Fruit fly (Drosophila melanogaster) whole organism, embryonic: ENCODE results near the gene Inx7.

Experiments
- Antp ChIP-seq: fragments of 200-800 bp; sonication (Bioruptor generic); optimal IDR thresholded peaks from 3 replicates; lab custom pipeline; 2016; ENCODE audit warnings: missing biosample characterization, missing genetic modification characterization
- B-H2 ChIP-seq: fragments of 200-800 bp; sonication (Bioruptor generic); optimal IDR thresholded peaks from 2 replicates; lab custom pipeline; 2018; ENCODE audit warnings: missing biosample characterization, mild to moderate bottlenecking, missing genetic modification characterization
- CG1024 ChIP-seq: fragments of 200-800 bp; sonication (Bioruptor generic); IDR thresholded peaks from 2 replicates; pipeline ENCODE4 v1.3.6; 2022; ENCODE audit warnings: missing biosample characterization, missing genetic modification characterization
- CG11695 ChIP-seq: fragments of 200-800 bp; sonication (Bioruptor generic); IDR thresholded peaks from 3 replicates; pipeline ENCODE4 v1.3.6; 2022; ENCODE audit warnings: missing biosample characterization, missing genetic modification characterization
- CG12071 ChIP-seq: fragments of 200-800 bp; sonication (Bioruptor generic); optimal IDR thresholded peaks from 3 replicates; lab custom pipeline; 2018; ENCODE audit warnings: missing biosample characterization, mild to moderate bottlenecking, missing genetic modification characterization
- CG13624 ChIP-seq: fragments of 200-800 bp; sonication (Bioruptor generic); optimal IDR thresholded peaks from 2 replicates; lab custom pipeline; 2016; ENCODE audit warnings: missing biosample characterization, missing genetic modification characterization
- CG16863 ChIP-seq: fragments of 200-800 bp; sonication (Bioruptor generic); optimal IDR thresholded peaks from 3 replicates; lab custom pipeline; 2016; ENCODE audit warnings: missing biosample characterization, missing genetic modification characterization
- CG17186 ChIP-seq: fragments of 200-800 bp; sonication (Bioruptor generic); optimal IDR thresholded peaks from 3 replicates; lab custom pipeline; 2017; ENCODE audit warnings: missing biosample characterization, missing genetic modification reagents, missing genetic modification characterization
- CG18619 ChIP-seq: fragments of 200-800 bp; sonication (Bioruptor generic); optimal IDR thresholded peaks from 3 replicates; lab custom pipeline; 2017; ENCODE audit warnings: missing biosample characterization, mild to moderate bottlenecking, missing genetic modification characterization
- CG18764 ChIP-seq: fragments of 200-800 bp; sonication (Bioruptor generic); optimal IDR thresholded peaks from 3 replicates; lab custom pipeline; 2016; ENCODE audit warnings: missing biosample characterization, missing genetic modification characterization
- CG2199 ChIP-seq: fragments of 200-800 bp; sonication (Bioruptor generic); IDR thresholded peaks from 3 replicates; pipeline ENCODE4 v1.3.6; 2022; ENCODE audit warnings: missing biosample characterization, missing genetic modification characterization
- CG2712 ChIP-seq: fragments of 200-800 bp; optimal IDR thresholded peaks from 3 replicates; lab custom pipeline; 2019; ENCODE audit warnings: missing biosample characterization, mild to moderate bottlenecking, missing genetic modification characterization, moderate library complexity
- CG3065 ChIP-seq: fragments of 200-800 bp; sonication (Bioruptor generic); optimal IDR thresholded peaks from 2 replicates; lab custom pipeline; 2016; ENCODE audit warnings: missing biosample characterization, missing genetic modification characterization
- CG31388 ChIP-seq: fragments of 200-800 bp; sonication (Bioruptor generic); optimal IDR thresholded peaks from 2 replicates; lab custom pipeline; 2016; ENCODE audit warnings: missing biosample characterization, missing genetic modification characterization
- CG32772 ChIP-seq: fragments of 200-800 bp; sonication (Bioruptor generic); IDR thresholded peaks from 2 replicates; pipeline ENCODE4 v1.3.6; 2022; ENCODE audit warnings: missing biosample characterization, missing genetic modification characterization
- CG34224 ChIP-seq: fragments of 200-800 bp; sonication (Bioruptor generic); IDR thresholded peaks from 3 replicates; pipeline ENCODE4 v1.3.6; 2022; ENCODE audit warnings: missing biosample characterization, missing genetic modification characterization; ENCODE audit not compliant: partially characterized antibody
- CG34376 ChIP-seq: fragments of 200-800 bp; sonication (Bioruptor generic); optimal IDR thresholded peaks from 2 replicates; lab custom pipeline; 2018; ENCODE audit warnings: missing biosample characterization, mild to moderate bottlenecking, missing genetic modification characterization
- CG8944 ChIP-seq: fragments of 200-800 bp; sonication (Bioruptor generic); optimal IDR thresholded peaks from 3 replicates; lab custom pipeline; 2016; ENCODE audit warnings: missing biosample characterization, missing genetic modification characterization
- CG9727 ChIP-seq: fragments of 200-800 bp; sonication (Bioruptor generic); optimal IDR thresholded peaks from 3 replicates; lab custom pipeline; 2017; ENCODE audit warnings: missing biosample characterization, mild to moderate bottlenecking, missing genetic modification characterization
- CG9817 ChIP-seq: fragments of 200-800 bp; sonication (Bioruptor generic); optimal IDR thresholded peaks from 2 replicates; lab custom pipeline; 2018; ENCODE audit warnings: missing biosample characterization, mild to moderate bottlenecking, missing genetic modification characterization, moderate library complexity
- CoRest ChIP-seq: fragments of 200-800 bp; sonication (Bioruptor generic); optimal IDR thresholded peaks from 3 replicates; lab custom pipeline; 2018; ENCODE audit warnings: missing biosample characterization, mild to moderate bottlenecking, missing genetic modification characterization, moderate library complexity
- E2f1 ChIP-seq: fragments of 200-800 bp; sonication (Bioruptor generic); IDR thresholded peaks from 2 replicates; pipeline ENCODE4 v1.3.6; 2022; ENCODE audit warnings: missing biosample characterization, missing genetic modification characterization
- H2.0 ChIP-seq: fragments of 200-800 bp; sonication (Bioruptor generic); IDR thresholded peaks from 2 replicates; pipeline ENCODE4 v1.3.6; 2022; ENCODE audit warnings: missing biosample characterization, missing genetic modification characterization
- Hand ChIP-seq: fragments of 200-800 bp; sonication (Bioruptor generic); optimal IDR thresholded peaks from 2 replicates; lab custom pipeline; 2017; ENCODE audit warnings: mild to moderate bottlenecking, missing biosample characterization, missing genetic modification reagents, missing genetic modification characterization
- Hr39 ChIP-seq: fragments of >200 bp; optimal IDR thresholded peaks from 2 replicates; lab custom pipeline; 2017
- NFAT ChIP-seq: fragments of 200-800 bp; sonication (Bioruptor generic); IDR thresholded peaks from 2 replicates; pipeline ENCODE4 v1.3.6; 2022; ENCODE audit warnings: missing biosample characterization, missing genetic modification characterization
- Oaz ChIP-seq: fragments of 200-800 bp; sonication (Bioruptor generic); IDR thresholded peaks from 2 replicates; pipeline ENCODE4 v1.3.6; 2022; ENCODE audit warnings: missing biosample characterization, missing genetic modification characterization
- Tbp ChIP-seq: fragments of >200 bp; optimal IDR thresholded peaks from 2 replicates; lab custom pipeline; 2018; ENCODE audit warnings: missing biosample characterization, missing genetic modification characterization
- Trl ChIP-seq, 3 experiments: fragments of >200 bp in 2 of 3; fragments of 200-800 bp in 1 of 3; sonication (Bioruptor generic) in 1 of 3; optimal IDR thresholded peaks; 2 replicates in 1 of 3; 3 replicates in 2 of 3; lab custom pipeline; 2016 to 2017; ENCODE audit warnings: missing biosample characterization in 1 of 3, missing genetic modification characterization in 1 of 3
- YL-1 ChIP-seq: fragments of 200-800 bp; sonication (Bioruptor generic); optimal IDR thresholded peaks from 3 replicates; lab custom pipeline; 2017; ENCODE audit warnings: missing biosample characterization, mild to moderate bottlenecking, missing genetic modification characterization
- ab ChIP-seq: fragments of 200-800 bp; sonication (Bioruptor generic); optimal IDR thresholded peaks from 2 replicates; lab custom pipeline; 2016; ENCODE audit warnings: missing biosample characterization, missing genetic modification characterization
- bbx ChIP-seq: fragments of 200-800 bp; sonication (Bioruptor generic); IDR thresholded peaks from 2 replicates; pipeline ENCODE4 v1.3.6; 2022; ENCODE audit warnings: missing biosample characterization, missing genetic modification characterization; ENCODE audit not compliant: partially characterized antibody
- bsh ChIP-seq, 2 experiments: fragments of 200-800 bp; sonication (Bioruptor generic); optimal IDR thresholded peaks; 2 replicates each; lab custom pipeline; 2017 to 2018; ENCODE audit warnings: mild to moderate bottlenecking in 2 of 2, missing biosample characterization in 2 of 2, missing genetic modification characterization in 2 of 2, moderate library complexity in 1 of 2
- caup ChIP-seq: fragments of 200-800 bp; sonication (Bioruptor generic); optimal IDR thresholded peaks from 3 replicates; lab custom pipeline; 2017; ENCODE audit warnings: missing biosample characterization, mild to moderate bottlenecking, missing genetic modification characterization, moderate library complexity; ENCODE audit not compliant: severe bottlenecking
- corto ChIP-seq: fragments of 200-800 bp; sonication (Bioruptor generic); optimal IDR thresholded peaks from 2 replicates; lab custom pipeline; 2016; ENCODE audit warnings: missing biosample characterization, mild to moderate bottlenecking, missing genetic modification characterization, moderate library complexity
- croc ChIP-seq: fragments of 200-800 bp; sonication (Bioruptor generic); conservative IDR thresholded peaks from 3 replicates; pipeline ENCODE4 v1.3.6; 2022; ENCODE audit warnings: missing biosample characterization, missing genetic modification characterization
- crol ChIP-seq: fragments of 200-800 bp; sonication (Bioruptor generic); IDR thresholded peaks from 2 replicates; pipeline ENCODE4 v1.3.6; 2022; ENCODE audit warnings: missing biosample characterization, missing genetic modification characterization
- grau ChIP-seq: fragments of 200-800 bp; optimal IDR thresholded peaks from 3 replicates; lab custom pipeline; 2019; ENCODE audit warnings: missing biosample characterization, mild to moderate bottlenecking, missing genetic modification characterization, moderate library complexity
- grn ChIP-seq: fragments of 200-800 bp; sonication (Bioruptor generic); optimal IDR thresholded peaks from 3 replicates; lab custom pipeline; 2017; ENCODE audit warnings: missing biosample characterization, missing genetic modification characterization
- inv ChIP-seq: fragments of 200-800 bp; sonication (Bioruptor generic); IDR thresholded peaks from 2 replicates; pipeline ENCODE4 v1.3.6; 2022; ENCODE audit warnings: missing biosample characterization, missing genetic modification characterization; ENCODE audit not compliant: partially characterized antibody
- lov ChIP-seq, 2 experiments: fragments of 200-800 bp in 1 of 2; fragments of >200 bp in 1 of 2; sonication (Bioruptor generic) in 1 of 2; IDR thresholded peaks in 1 of 2; optimal IDR thresholded peaks in 1 of 2; 2 replicates in 1 of 2; 3 replicates in 1 of 2; pipeline versions ENCODE4 v1.3.6 to Lab custom; 2017 to 2022; ENCODE audit warnings: missing biosample characterization in 1 of 2, missing genetic modification characterization in 1 of 2
- nerfin-1 ChIP-seq: fragments of 200-800 bp; sonication (Bioruptor generic); optimal IDR thresholded peaks from 3 replicates; lab custom pipeline; 2019; ENCODE audit warnings: missing biosample characterization, mild to moderate bottlenecking, missing genetic modification characterization, moderate library complexity
- sr ChIP-seq: fragments of 200-800 bp; sonication (Bioruptor generic); IDR thresholded peaks from 3 replicates; pipeline ENCODE4 v1.3.6; 2022; ENCODE audit warnings: missing biosample characterization, missing genetic modification characterization
- ssp ChIP-seq: fragments of 200-800 bp; sonication (Bioruptor generic); IDR thresholded peaks from 2 replicates; pipeline ENCODE4 v1.3.6; 2022; ENCODE audit warnings: missing biosample characterization, missing genetic modification characterization
- sug ChIP-seq: fragments of 200-800 bp; optimal IDR thresholded peaks from 2 replicates; lab custom pipeline; 2019; ENCODE audit warnings: missing biosample characterization, mild to moderate bottlenecking, missing genetic modification characterization, moderate library complexity
- tgo ChIP-seq: fragments of 200-800 bp; sonication (Bioruptor generic); IDR thresholded peaks from 3 replicates; pipeline ENCODE4 v1.3.6; 2022; ENCODE audit warnings: missing biosample characterization, missing genetic modification characterization
- usp ChIP-seq: fragments of >200 bp; optimal IDR thresholded peaks from 2 replicates; lab custom pipeline; 2017; ENCODE audit warnings: missing biosample characterization, missing genetic modification characterization
- vfl ChIP-seq: fragments of 200-800 bp; sonication (Bioruptor generic); optimal IDR thresholded peaks from 2 replicates; lab custom pipeline; 2016; ENCODE audit warnings: missing biosample characterization, missing genetic modification characterization
- vvl ChIP-seq: fragments of 200-800 bp; sonication (Bioruptor generic); IDR thresholded peaks from 2 replicates; pipeline ENCODE4 v1.3.6; 2022; ENCODE audit warnings: missing biosample characterization, missing genetic modification characterization
- zen2 ChIP-seq: fragments of 200-800 bp; sonication (Bioruptor generic); IDR thresholded peaks from 3 replicates; pipeline ENCODE4 v1.3.6; 2022; ENCODE audit warnings: missing biosample characterization, missing genetic modification characterization; ENCODE audit not compliant: partially characterized antibody

The Inx7 gene

DNA sequence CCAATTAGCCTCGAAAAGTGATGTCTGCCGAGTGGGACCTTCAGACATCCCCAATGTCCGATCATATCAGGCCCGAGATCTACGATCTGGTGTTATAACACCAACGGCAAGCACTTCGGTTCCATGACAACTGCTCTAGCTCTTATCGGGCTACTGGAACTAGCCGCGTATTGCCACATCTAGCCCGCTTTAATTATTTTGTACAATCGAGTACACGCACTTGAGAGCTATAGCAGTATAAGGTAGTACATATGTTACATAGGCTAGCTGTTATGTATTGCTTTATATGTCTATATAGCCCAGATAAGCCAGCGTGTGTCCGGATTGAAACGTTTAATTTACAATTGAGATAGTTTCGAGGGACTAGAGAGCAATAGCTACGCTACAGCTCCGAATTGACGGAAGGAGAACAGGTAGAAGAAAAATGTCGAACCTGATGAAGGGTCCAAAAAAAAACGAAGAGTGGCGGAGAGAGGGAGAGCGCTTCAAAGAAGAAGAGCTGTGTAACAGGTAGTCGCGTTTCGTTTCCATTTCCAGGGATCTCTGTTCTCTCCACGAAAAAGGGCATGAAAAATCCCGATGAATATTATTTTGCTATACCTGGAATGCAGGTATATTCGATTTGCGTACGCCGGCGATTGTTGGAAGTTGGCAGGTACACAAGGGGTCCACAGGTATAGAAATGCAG is 3.7 kb upstream of the Inx7 start (continued):
- TF ChIP-seq CG16863 (GFP tag; lab: Kevin White, UChicago) = no peak
- no peak for TF ChIP-seq CG13624 (GFP tag; lab: Kevin White, UChicago)
- TF ChIP-seq inv (GFP tag; lab: Robert Waterston, UW) = no peak
- no peak for TF ChIP-seq CG9817 (tag; lab: Kevin White, UChicago)
- TF ChIP-seq usp (GFP tag; lab: Kevin White, UChicago) = no peak
- no peak for TF ChIP-seq CG31388 (GFP tag; lab: Kevin White, UChicago)
- no peak for TF ChIP-seq croc (GFP tag; lab: Robert Waterston, UW)
- TF ChIP-seq CG34224 (GFP tag; lab: Robert Waterston, UW) = no peak
- no peak for TF ChIP-seq CG2712
- TF ChIP-seq CG17186 (GFP tag; lab: Kevin White, UChicago) = no peak
- peak; percentile 99 for TF ChIP-seq grn (GFP tag; lab: Kevin White, UChicago)
- no peak for TF ChIP-seq tgo
- TF ChIP-seq CoRest (tag; lab: Kevin White, UChicago) = no peak
- no peak for TF ChIP-seq vvl (GFP tag; lab: Robert Waterston, UW)
- TF ChIP-seq vfl (GFP tag; lab: Kevin White, UChicago) = peak; percentile 5
- no peak for TF ChIP-seq Hand (GFP tag; lab: Kevin White, UChicago)
- no peak for TF ChIP-seq lov (optimal IDR thresholded peaks at IDR 0.05; lab: Kevin White, UChicago)
- TF ChIP-seq lov (GFP tag; IDR thresholded peaks at IDR 0.05; lab: Robert Waterston, UW) = no peak
- no peak for TF ChIP-seq caup
- TF ChIP-seq H2.0 (GFP tag; lab: Robert Waterston, UW) = no peak
- no peak for TF ChIP-seq CG8944 (GFP tag; lab: Kevin White, UChicago)
- TF ChIP-seq CG18764 = no peak
- no peak for TF ChIP-seq zen2
- peak; percentile 53 to 59 for TF ChIP-seq Trl (optimal IDR thresholded peaks at IDR 0.05; lab: Kevin White, UChicago)
- no peak for TF ChIP-seq Trl (GFP tag; optimal IDR thresholded peaks at IDR 0.05; lab: Kevin White, UChicago)
- TF ChIP-seq ssp (GFP tag; lab: Robert Waterston, UW) = no peak
- no peak for TF ChIP-seq sr (GFP tag; lab: Robert Waterston, UW)
- TF ChIP-seq CG34376 (GFP tag; lab: Kevin White, UChicago) = peak; percentile 92
- no peak for TF ChIP-seq E2f1
- TF ChIP-seq B-H2 (GFP tag; lab: Kevin White, UChicago) = peak; percentile 10
- TF ChIP-seq corto (GFP tag; lab: Kevin White, UChicago) = no peak
- TF ChIP-seq CG1024 = no peak
- peak; percentile 88 for TF ChIP-seq sug
- no peak for TF ChIP-seq Oaz (GFP tag; lab: Robert Waterston, UW)
- TF ChIP-seq bsh (GFP tag; optimal IDR thresholded peaks at IDR 0.05; lab: Kevin White, UChicago) = no peak
- no peak for TF ChIP-seq YL-1
- no peak for TF ChIP-seq CG11695 (GFP tag; lab: Robert Waterston, UW)
- no peak for TF ChIP-seq bbx
- no peak for TF ChIP-seq CG18619 (GFP tag; lab: Kevin White, UChicago)
- no peak for TF ChIP-seq CG9727 (GFP tag; lab: Kevin White, UChicago)
- no peak for TF ChIP-seq Hr39
- no peak for TF ChIP-seq CG3065
- no peak for TF ChIP-seq ab
- TF ChIP-seq CG2199 (GFP tag; lab: Robert Waterston, UW) = 0 out of 3 replicates have a peak, but pooled peaks have one; percentile 19
- no peak for TF ChIP-seq CG32772 (GFP tag; lab: Robert Waterston, UW)
- no peak for TF ChIP-seq NFAT (GFP tag; lab: Robert Waterston, UW)
- no peak for TF ChIP-seq Antp (GFP tag; lab: Kevin White, UChicago)
- TF ChIP-seq grau = no peak
- no peak for TF ChIP-seq Tbp
- TF ChIP-seq nerfin-1 (tag; lab: Kevin White, UChicago) = no peak
- no peak for TF ChIP-seq CG12071
- no peak for TF ChIP-seq crol (GFP tag; lab: Robert Waterston, UW)
